Fruit fly (Drosophila melanogaster): ENCODE results near the gene RpL40.
A peak's percentile ranks its signal among the peaks of the same experiment; 100 is the strongest.

The RpL40 gene

DNA sequence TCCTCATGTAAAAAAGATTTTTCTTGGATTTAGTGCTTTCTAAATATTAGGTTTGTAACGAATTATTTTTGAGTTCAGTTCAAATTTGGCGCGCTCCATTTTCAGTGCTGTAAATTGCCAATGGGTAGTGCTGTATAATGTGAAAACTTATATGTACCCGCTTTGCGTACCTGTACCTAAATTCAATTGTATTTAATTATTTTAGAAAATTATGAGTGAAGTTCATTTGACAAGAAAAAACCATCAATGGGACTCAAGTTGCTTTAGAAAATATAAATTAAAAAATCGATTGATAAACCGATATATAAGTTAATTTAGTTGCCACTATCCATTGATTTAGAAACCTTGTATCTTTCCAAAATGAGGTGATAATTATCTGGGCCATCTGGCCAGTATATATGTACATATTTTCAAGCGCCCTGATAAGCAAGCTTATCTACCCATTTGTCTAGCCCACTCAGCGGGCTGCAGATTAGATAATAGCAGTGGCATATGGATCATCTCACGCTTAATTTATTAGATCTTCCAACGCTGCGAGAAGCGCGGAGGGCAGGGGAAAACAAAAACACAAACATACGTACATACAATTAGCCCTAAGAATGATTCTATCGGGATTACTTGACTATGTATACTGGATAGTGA is 3.2 kb upstream of the RpL40 start (continued):
- TF ChIP-seq CG13894 (tag; optimal IDR thresholded peaks at IDR 0.05) (no peak), nerfin-1 (tag; optimal IDR thresholded peaks at IDR 0.05) (peak; percentile 20), trem (tag; optimal IDR thresholded peaks at IDR 0.05) (peak; percentile 23), disco-r (GFP tag; optimal IDR thresholded peaks at IDR 0.05) (no peak), CG8089 (GFP tag; optimal IDR thresholded peaks at IDR 0.05) (no peak), CG9876 (GFP tag; optimal IDR thresholded peaks at IDR 0.05) (no peak), Ptx1 (GFP tag; IDR thresholded peaks at IDR 0.05) (no peak), CG10147 (GFP tag; optimal IDR thresholded peaks at IDR 0.05) (no peak), CG11723 (GFP tag; optimal IDR thresholded peaks at IDR 0.05) (no peak), hth (optimal IDR thresholded peaks at IDR 0.05) (no peak), CG2120 (GFP tag; optimal IDR thresholded peaks at IDR 0.05) (peak; percentile 80), CG11560 (tag; IDR thresholded peaks at IDR 0.05) (no peak), Mad (GFP tag; optimal IDR thresholded peaks at IDR 0.05) (no peak), CG11695 (GFP tag; IDR thresholded peaks at IDR 0.05) (no peak), CG6175 (GFP tag; IDR thresholded peaks at IDR 0.05) (no peak), Sry-β (GFP tag; optimal IDR thresholded peaks at IDR 0.05) (no peak), tup (GFP tag; optimal IDR thresholded peaks at IDR 0.05) (no peak), CG8290 (GFP tag; optimal IDR thresholded peaks at IDR 0.05) (no peak), CG8290 (tag; optimal IDR thresholded peaks at IDR 0.05) (no peak), dati (GFP tag; IDR thresholded peaks at IDR 0.05) (no peak), CG17802 (tag; optimal IDR thresholded peaks at IDR 0.05) (no peak), CG17612 (GFP tag; IDR thresholded peaks at IDR 0.05) (no peak), da (GFP tag; optimal IDR thresholded peaks at IDR 0.05) (no peak), jigr1 (GFP tag; IDR thresholded peaks at IDR 0.05) (no peak), HmgD (GFP tag; optimal IDR thresholded peaks at IDR 0.05) (no peak), Taf1 (GFP tag; IDR thresholded peaks at IDR 0.05) (no peak), CG10321 (GFP tag; IDR thresholded peaks at IDR 0.05) (no peak), CTCF (GFP tag; optimal IDR thresholded peaks at IDR 0.05) (peak; percentile 3), Antp (GFP tag; optimal IDR thresholded peaks at IDR 0.05) (no peak), Hmx (GFP tag; optimal IDR thresholded peaks at IDR 0.05) (peak; percentile 9), CG2889 (GFP tag; IDR thresholded peaks at IDR 0.05) (no peak), Nf-YC (tag; optimal IDR thresholded peaks at IDR 0.05) (peak; percentile 9), ken (GFP tag; IDR thresholded peaks at IDR 0.05) (no peak), esg (GFP tag; conservative IDR thresholded peaks at IDR 0.05) (no peak), hbn (GFP tag; IDR thresholded peaks at IDR 0.05; ENCODE audit: partially characterized antibody) (no peak), Tbp (GFP tag; optimal IDR thresholded peaks at IDR 0.05) (no peak), ewg (GFP tag; optimal IDR thresholded peaks at IDR 0.05) (no peak), NFAT (GFP tag; IDR thresholded peaks at IDR 0.05) (peak; percentile 19; the same call in 1 of the 2 replicates), CG13775 (GFP tag; optimal IDR thresholded peaks at IDR 0.05) (no peak), CG30403 (GFP tag; optimal IDR thresholded peaks at IDR 0.05) (peak; percentile 31), nmo (GFP tag; optimal IDR thresholded peaks at IDR 0.05) (no peak), CG5180 (GFP tag; optimal IDR thresholded peaks at IDR 0.05) (no peak), fd102C (GFP tag; optimal IDR thresholded peaks at IDR 0.05) (no peak), CG6813 (GFP tag; optimal IDR thresholded peaks at IDR 0.05) (no peak), emc (GFP tag; optimal IDR thresholded peaks at IDR 0.05) (no peak), Hr78 (GFP tag; optimal IDR thresholded peaks at IDR 0.05) (no peak), NfI (GFP tag; optimal IDR thresholded peaks at IDR 0.05) (peak; percentile 46), kay (GFP tag; optimal IDR thresholded peaks at IDR 0.05) (no peak), CG15601 (tag; optimal IDR thresholded peaks at IDR 0.05) (no peak), CG17361 (GFP tag; IDR thresholded peaks at IDR 0.05) (0 out of 3 replicates have a peak, but pooled peaks have one; percentile 37), CG3281 (GFP tag; optimal IDR thresholded peaks at IDR 0.05) (peak; percentile 23), CG7928 (GFP tag; optimal IDR thresholded peaks at IDR 0.05) (no peak)

Data from whole organism, embryonic.